Worm (Caenorhabditis elegans) whole organism, L4 larva: ENCODE results near the gene bris-1.

Experiments used
- T20F7.1 ChIP-seq: fragments of 200-800 bp; sonication (Bioruptor generic); optimal IDR thresholded peaks from 2 replicates; lab custom pipeline; 2018; ENCODE audit warnings: mild to moderate bottlenecking, missing genetic modification characterization, missing compliant biosample characterization
- dve-1 ChIP-seq: sonication (generic microtip); optimal IDR thresholded peaks from 2 replicates; lab custom pipeline; 2017; ENCODE audit warnings: antibody characterized with exemption, mild to moderate bottlenecking, missing genetic modification characterization, missing compliant biosample characterization; ENCODE audit not compliant: insufficient read depth
- fkh-10 ChIP-seq: fragments of 150-350 bp; optimal IDR thresholded peaks from 2 replicates; lab custom pipeline; 2014; ENCODE audit warnings: missing biosample characterization, missing genetic modification reagents, missing genetic modification characterization
- hmg-1.1 ChIP-seq: fragments of 200-800 bp; sonication (Bioruptor generic); IDR thresholded peaks from 2 replicates; pipeline ENCODE4 v1.3.6; 2022; ENCODE audit warnings: missing genetic modification reagents, missing genetic modification characterization, missing compliant biosample characterization
- nhr-102 ChIP-seq: sonication (generic microtip); optimal IDR thresholded peaks from 2 replicates; lab custom pipeline; 2016; ENCODE audit warnings: mild to moderate bottlenecking, missing genetic modification characterization, moderate library complexity, missing compliant biosample characterization
- nhr-28 ChIP-seq: fragments of 150-350 bp; optimal IDR thresholded peaks from 2 replicates; lab custom pipeline; 2014; ENCODE audit warnings: missing biosample characterization, missing genetic modification characterization
- nhr-76 ChIP-seq: fragments of 150-350 bp; optimal IDR thresholded peaks from 2 replicates; lab custom pipeline; 2014; ENCODE audit warnings: missing biosample characterization, missing genetic modification characterization
- pha-4 ChIP-seq, 2 experiments: fragments of 150-350 bp in 1 of 2; fragments of 200-800 bp in 1 of 2; sonication (Bioruptor generic) in 1 of 2; IDR thresholded peaks in 1 of 2; optimal IDR thresholded peaks in 1 of 2; 2 replicates each; pipeline versions ENCODE4 v1.3.6 to Lab custom; 2014 to 2022; ENCODE audit warnings: missing genetic modification characterization in 2 of 2, missing genetic modification reagents in 2 of 2, missing biosample characterization in 1 of 2, missing compliant biosample characterization in 1 of 2
- skn-1 ChIP-seq: fragments of 150-350 bp; optimal IDR thresholded peaks from 2 replicates; lab custom pipeline; 2014; ENCODE audit warnings: missing biosample characterization, missing genetic modification characterization
- spr-1 ChIP-seq: sonication (generic microtip); optimal IDR thresholded peaks from 2 replicates; lab custom pipeline; 2016; ENCODE audit warnings: mild to moderate bottlenecking, missing genetic modification characterization, missing compliant biosample characterization
- zip-11 ChIP-seq: fragments of 200-800 bp; sonication (Bioruptor generic); IDR thresholded peaks from 2 replicates; pipeline ENCODE4 v1.3.6; 2022; ENCODE audit warnings: missing genetic modification characterization, missing compliant biosample characterization
- ztf-11 ChIP-seq: fragments of 150-350 bp; optimal IDR thresholded peaks from 2 replicates; lab custom pipeline; 2014; ENCODE audit warnings: missing biosample characterization, missing genetic modification characterization

ce11 chrIV:3819278-3819777 lies at the start of gene bris-1:
- TF ChIP-seq nhr-102 (tag; lab: Kevin White, UChicago) (no peak), zip-11 (GFP tag; lab: Robert Waterston, UW) (no peak), nhr-28 (tag; lab: Kevin White, UChicago) (peak; percentile 61), spr-1 (tag; lab: Kevin White, UChicago) (no peak), nhr-76 (tag; lab: Kevin White, UChicago) (no peak), hmg-1.1 (GFP tag; lab: Robert Waterston, UW) (no peak), fkh-10 (no peak), pha-4 (GFP tag; IDR thresholded peaks at IDR 0.05; lab: Robert Waterston, UW) (no peak), pha-4 (tag; optimal IDR thresholded peaks at IDR 0.05; lab: Kevin White, UChicago) (no peak), dve-1 (tag; lab: Kevin White, UChicago) (peak; percentile 25), T20F7.1 (no peak), ztf-11 (no peak), skn-1 (tag; lab: Kevin White, UChicago) (no peak)
